Worm (Caenorhabditis elegans): ENCODE results near the gene F10G2.7.

Gene F10G2.7

ce11 chrV:7364951-7365350 lies 27.8 kb upstream of the F10G2.7 start, which contains the start of gene exc-13:
exc-13 (plus strand) TSS chrV:7365251.
- no peak for TF ChIP-seq cnd-1 (tag; optimal IDR thresholded peaks at IDR 0.05)
- no peak for TF ChIP-seq ces-1 (GFP tag; optimal IDR thresholded peaks at IDR 0.05)

ce11 chrV:7364059-7364458 lies 26.9 kb upstream of the F10G2.7 start, which contains the start of gene cyp-35A2:
cyp-35A2 (minus strand) TSS chrV:7364182.
- TF ChIP-seq zip-8 (tag; optimal IDR thresholded peaks at IDR 0.05): no peak
- no peak for TF ChIP-seq mls-2 (tag; optimal IDR thresholded peaks at IDR 0.05)
- no peak for TF ChIP-seq nhr-12 (tag; optimal IDR thresholded peaks at IDR 0.05)

DNA sequence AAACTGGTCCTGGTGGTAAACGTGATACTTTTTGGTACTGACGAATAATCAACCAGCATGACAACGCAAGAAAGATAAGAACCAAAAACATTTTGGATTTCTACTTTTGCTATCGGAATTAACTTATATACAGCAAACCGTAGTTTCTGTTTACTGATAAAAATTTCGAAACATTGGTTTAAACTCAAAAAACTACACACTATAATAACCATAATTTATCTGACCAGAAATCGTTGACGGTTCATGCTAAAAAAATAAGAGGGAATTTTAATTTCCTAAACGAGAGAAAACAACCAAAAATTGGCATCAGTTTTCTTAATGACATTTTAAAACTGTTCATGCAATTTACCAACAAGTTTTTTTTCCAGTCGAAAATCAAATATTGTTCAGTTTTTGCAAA lies 24.6 kb upstream of the F10G2.7 start, which contains the start of gene cyp-35A1:
cyp-35A1 (minus strand) TSS at position 101 of the 400 bp plus-strand sequence.
- TF ChIP-seq flh-1 (GFP tag; optimal IDR thresholded peaks at IDR 0.05): no peak
- TF ChIP-seq nhr-28 (tag; optimal IDR thresholded peaks at IDR 0.05): no peak
- no peak for TF ChIP-seq pha-4 (tag; optimal IDR thresholded peaks at IDR 0.05)
- TF ChIP-seq unc-62 (GFP tag; optimal IDR thresholded peaks at IDR 0.05): no peak
- TF ChIP-seq bed-3 (GFP tag; optimal IDR thresholded peaks at IDR 0.05): no peak
- no peak for TF ChIP-seq unc-120 (tag; optimal IDR thresholded peaks at IDR 0.05; ENCODE audit: poor library complexity, severe bottlenecking)
- TF ChIP-seq ceh-83 (GFP tag; optimal IDR thresholded peaks at IDR 0.05): no peak
- TF ChIP-seq lsy-2 (tag; optimal IDR thresholded peaks at IDR 0.05): no peak
- no peak for TF ChIP-seq tbx-8 (GFP tag; optimal IDR thresholded peaks at IDR 0.05)
- no peak for TF ChIP-seq nhr-2 (tag; optimal IDR thresholded peaks at IDR 0.05)
- TF ChIP-seq sptf-1 (tag; optimal IDR thresholded peaks at IDR 0.05): no peak

DNA sequence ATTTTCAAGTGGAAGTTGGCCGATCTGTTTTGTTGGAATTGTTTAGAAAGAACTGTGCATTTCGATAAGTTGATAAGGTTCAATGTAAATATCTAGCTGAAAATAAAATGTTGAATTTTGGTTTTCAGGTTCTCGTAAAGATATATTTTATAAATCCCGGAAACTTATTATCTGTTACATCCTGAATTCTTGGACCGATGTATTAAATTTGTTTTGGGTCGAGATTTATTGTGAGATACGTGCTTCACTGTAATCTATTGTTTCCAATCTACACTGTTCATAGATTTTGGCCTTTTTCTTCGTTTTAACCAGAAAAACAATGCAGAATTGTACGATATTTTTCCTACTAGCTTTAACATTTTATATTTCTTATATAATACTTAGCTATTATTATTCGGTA lies 20.0 kb upstream of the F10G2.7 start, which contains the start of gene C03G6.6:
C03G6.6 (plus strand) TSS at position 301 of the 400 bp plus-strand sequence.
- TF ChIP-seq hlh-1 (tag; optimal IDR thresholded peaks at IDR 0.05) (no peak), flh-1 (GFP tag; optimal IDR thresholded peaks at IDR 0.05) (no peak), cnd-1 (tag; optimal IDR thresholded peaks at IDR 0.05) (no peak), M03D4.4 (tag; optimal IDR thresholded peaks at IDR 0.05) (no peak), unc-120 (tag; optimal IDR thresholded peaks at IDR 0.05; ENCODE audit: poor library complexity, severe bottlenecking) (no peak), nhr-237 (tag; optimal IDR thresholded peaks at IDR 0.05) (no peak), nhr-2 (tag; optimal IDR thresholded peaks at IDR 0.05) (no peak), bed-3 (GFP tag; optimal IDR thresholded peaks at IDR 0.05) (no peak), snpc-4 (tag; optimal IDR thresholded peaks at IDR 0.05) (no peak), ham-2 (GFP tag; optimal IDR thresholded peaks at IDR 0.05) (no peak), blmp-1 (tag; optimal IDR thresholded peaks at IDR 0.05) (no peak), elt-1 (tag; optimal IDR thresholded peaks at IDR 0.05; ENCODE audit: borderline replicate concordance, insufficient read depth) (no peak), elt-3 (tag; optimal IDR thresholded peaks at IDR 0.05) (no peak), ceh-43 (GFP tag; optimal IDR thresholded peaks at IDR 0.05) (no peak), mls-2 (tag; optimal IDR thresholded peaks at IDR 0.05) (no peak), sem-2 (GFP tag; optimal IDR thresholded peaks at IDR 0.05) (no peak), pha-4 (tag; optimal IDR thresholded peaks at IDR 0.05) (no peak), mep-1 (tag; optimal IDR thresholded peaks at IDR 0.05) (no peak)

DNA sequence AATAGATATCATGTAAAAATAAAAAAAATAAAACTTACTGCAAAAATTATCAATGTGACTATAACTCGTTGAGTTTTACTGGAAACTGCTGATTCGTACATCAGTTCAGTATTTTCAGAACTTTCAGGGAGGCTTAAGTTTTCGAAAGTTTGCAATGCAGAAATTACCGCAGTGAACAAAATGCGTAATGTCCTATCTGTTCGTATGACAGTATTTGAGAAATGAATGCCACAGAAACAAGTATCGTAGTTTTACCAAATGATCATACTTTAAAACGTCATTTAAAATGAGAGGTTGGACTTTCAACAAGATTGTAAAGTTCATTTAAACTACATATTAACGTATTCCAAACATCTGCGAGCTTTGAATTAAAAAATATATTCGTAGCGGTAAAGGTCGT lies 19.6 kb upstream of the F10G2.7 start, which contains the start of gene C03G6.21:
C03G6.21 (minus strand) TSS at position 101 of the 400 bp plus-strand sequence.
- TF ChIP-seq flh-1 (GFP tag; optimal IDR thresholded peaks at IDR 0.05) (no peak), nhr-237 (tag; optimal IDR thresholded peaks at IDR 0.05) (no peak), pha-4 (tag; optimal IDR thresholded peaks at IDR 0.05) (no peak), ces-1 (GFP tag; optimal IDR thresholded peaks at IDR 0.05) (no peak)

ce11 chrV:7355464-7355863 lies 18.3 kb upstream of the F10G2.7 start, which contains the start of gene tag-293:
tag-293 (minus strand) TSS chrV:7355564.
- no peak for TF ChIP-seq nhr-12 (tag; optimal IDR thresholded peaks at IDR 0.05)
- no peak for TF ChIP-seq lsy-2 (tag; optimal IDR thresholded peaks at IDR 0.05)
- TF ChIP-seq nhr-28 (tag; optimal IDR thresholded peaks at IDR 0.05): no peak

- TF ChIP-seq nhr-237 (tag; optimal IDR thresholded peaks at IDR 0.05) (no peak), tbx-8 (GFP tag; optimal IDR thresholded peaks at IDR 0.05) (no peak), ceh-39 (tag; optimal IDR thresholded peaks at IDR 0.05) (no peak), nhr-12 (tag; optimal IDR thresholded peaks at IDR 0.05) (no peak), bed-3 (GFP tag; optimal IDR thresholded peaks at IDR 0.05) (no peak), ceh-43 (GFP tag; optimal IDR thresholded peaks at IDR 0.05) (no peak)
Observed at ce11 chrV:7353602-7354001, 16.5 kb upstream of the F10G2.7 start.
